Worm (Caenorhabditis elegans) whole organism, midembryonic: ENCODE measurements around the gene srx-84.

Experiments used
- cog-1 ChIP-seq: sonication (generic microtip); optimal IDR thresholded peaks from 2 replicates; lab custom pipeline; 2016; ENCODE audit warnings: missing genetic modification characterization, missing compliant biosample characterization
- flt-1 ChIP-seq: fragments of 200-800 bp; sonication (Bioruptor generic); IDR thresholded peaks from 2 replicates; pipeline ENCODE4 v1.3.6; 2022; ENCODE audit warnings: missing genetic modification characterization, missing compliant biosample characterization
- ref-1 ChIP-seq: fragments of 200-800 bp; sonication (Bioruptor generic); conservative IDR thresholded peaks from 2 replicates; pipeline ENCODE4 v1.3.6; 2022; ENCODE audit warnings: missing genetic modification reagents, missing genetic modification characterization, missing compliant biosample characterization
- ztf-23 ChIP-seq: fragments of 200-800 bp; sonication (Bioruptor generic); IDR thresholded peaks from 2 replicates; pipeline ENCODE4 v1.3.6; 2022; ENCODE audit warnings: missing genetic modification reagents, missing genetic modification characterization, missing compliant biosample characterization

- TF ChIP-seq cog-1 (tag; lab: Kevin White, UChicago) (no peak), flt-1 (GFP tag; lab: Robert Waterston, UW) (no peak), ref-1 (GFP tag; lab: Robert Waterston, UW) (no peak), ztf-23 (no peak)
These were observed 46.3 kb downstream of the srx-84 start, which contains the start of gene skp-1 for ce11 chrV:11645244-11645643.
